Fruit fly (Drosophila melanogaster) whole organism, adult: ENCODE measurements around the gene CG10195.

ENCODE experiments used
- CG11617 ChIP-seq: fragments of 200-800 bp; sonication (Bioruptor generic); optimal IDR thresholded peaks from 2 replicates; lab custom pipeline; 2017; ENCODE audit warnings: mild to moderate bottlenecking, missing biosample characterization, missing genetic modification reagents, missing genetic modification characterization
- CG12768 ChIP-seq: fragments of 200-800 bp; sonication (Bioruptor generic); optimal IDR thresholded peaks from 2 replicates; lab custom pipeline; 2017; ENCODE audit warnings: missing biosample characterization, missing genetic modification characterization, mild to moderate bottlenecking, moderate library complexity, missing genetic modification reagents
- CG14711 ChIP-seq: fragments of 200-800 bp; sonication (Bioruptor generic); optimal IDR thresholded peaks from 2 replicates; lab custom pipeline; 2018; ENCODE audit warnings: missing biosample characterization, mild to moderate bottlenecking, missing genetic modification characterization, moderate library complexity
- CG1620 ChIP-seq: fragments of 200-800 bp; sonication (Bioruptor generic); optimal IDR thresholded peaks from 2 replicates; lab custom pipeline; 2016; ENCODE audit warnings: missing biosample characterization, missing genetic modification characterization
- CG33017 ChIP-seq: fragments of 200-800 bp; sonication (Bioruptor generic); optimal IDR thresholded peaks from 2 replicates; lab custom pipeline; 2018; ENCODE audit warnings: missing biosample characterization, mild to moderate bottlenecking, missing genetic modification characterization, moderate library complexity
- CG5204 ChIP-seq: fragments of 200-800 bp; sonication (Bioruptor generic); optimal IDR thresholded peaks from 2 replicates; lab custom pipeline; 2016; ENCODE audit warnings: missing biosample characterization, missing genetic modification characterization
- CG7045 ChIP-seq: fragments of 200-800 bp; sonication (Bioruptor generic); optimal IDR thresholded peaks from 2 replicates; lab custom pipeline; 2017; ENCODE audit warnings: missing biosample characterization, mild to moderate bottlenecking, missing genetic modification characterization
- CG7101 ChIP-seq: fragments of 200-800 bp; sonication (Bioruptor generic); optimal IDR thresholded peaks from 2 replicates; lab custom pipeline; 2018; ENCODE audit warnings: missing biosample characterization, mild to moderate bottlenecking, missing genetic modification characterization, moderate library complexity
- Clk ChIP-seq: fragments of 200-800 bp; sonication (Bioruptor generic); optimal IDR thresholded peaks from 2 replicates; lab custom pipeline; 2017; ENCODE audit warnings: missing biosample characterization, missing genetic modification characterization
- Crg-1 ChIP-seq: fragments of 200-800 bp; sonication (Bioruptor generic); optimal IDR thresholded peaks from 2 replicates; lab custom pipeline; 2016; ENCODE audit warnings: missing biosample characterization, missing genetic modification characterization
- Hr96 ChIP-seq: fragments of 200-800 bp; sonication (Bioruptor generic); optimal IDR thresholded peaks from 2 replicates; lab custom pipeline; 2016; ENCODE audit warnings: missing biosample characterization, missing genetic modification characterization
- Mnt ChIP-seq: fragments of 200-800 bp; sonication (Bioruptor generic); optimal IDR thresholded peaks from 2 replicates; lab custom pipeline; 2016; ENCODE audit warnings: missing biosample characterization, mild to moderate bottlenecking, missing genetic modification characterization
- bab1 ChIP-seq: fragments of 200-800 bp; sonication (Bioruptor generic); optimal IDR thresholded peaks from 3 replicates; lab custom pipeline; 2019; ENCODE audit warnings: missing biosample characterization, mild to moderate bottlenecking, missing genetic modification characterization, moderate library complexity
- cic ChIP-seq: fragments of 200-800 bp; sonication (Bioruptor generic); optimal IDR thresholded peaks from 2 replicates; lab custom pipeline; 2017; ENCODE audit warnings: missing biosample characterization, mild to moderate bottlenecking, missing genetic modification characterization, moderate library complexity
- cnc ChIP-seq, 2 experiments: fragments of >200 bp; optimal IDR thresholded peaks; 2 replicates each; lab custom pipeline; 2017
- kay ChIP-seq: fragments of 200-800 bp; sonication (Bioruptor generic); peaks from one replicate; lab custom pipeline; 2016; ENCODE audit warnings: missing biosample characterization, missing genetic modification characterization, borderline replicate concordance
- ovo ChIP-seq: fragments of 200-800 bp; sonication (Bioruptor generic); optimal IDR thresholded peaks from 2 replicates; lab custom pipeline; 2016; ENCODE audit warnings: missing biosample characterization, missing genetic modification characterization
- pad ChIP-seq: fragments of 200-800 bp; sonication (Bioruptor generic); optimal IDR thresholded peaks from 3 replicates; lab custom pipeline; 2017; ENCODE audit warnings: missing biosample characterization, missing genetic modification characterization, mild to moderate bottlenecking, moderate library complexity, missing genetic modification reagents
- tj ChIP-seq: fragments of 200-800 bp; sonication (Bioruptor generic); optimal IDR thresholded peaks from 3 replicates; lab custom pipeline; 2017; ENCODE audit warnings: missing biosample characterization, mild to moderate bottlenecking, missing genetic modification characterization, moderate library complexity
- toe ChIP-seq: fragments of 200-800 bp; sonication (Bioruptor generic); optimal IDR thresholded peaks from 2 replicates; lab custom pipeline; 2016; ENCODE audit warnings: missing biosample characterization, missing genetic modification characterization

Gene CG10195

DNA sequence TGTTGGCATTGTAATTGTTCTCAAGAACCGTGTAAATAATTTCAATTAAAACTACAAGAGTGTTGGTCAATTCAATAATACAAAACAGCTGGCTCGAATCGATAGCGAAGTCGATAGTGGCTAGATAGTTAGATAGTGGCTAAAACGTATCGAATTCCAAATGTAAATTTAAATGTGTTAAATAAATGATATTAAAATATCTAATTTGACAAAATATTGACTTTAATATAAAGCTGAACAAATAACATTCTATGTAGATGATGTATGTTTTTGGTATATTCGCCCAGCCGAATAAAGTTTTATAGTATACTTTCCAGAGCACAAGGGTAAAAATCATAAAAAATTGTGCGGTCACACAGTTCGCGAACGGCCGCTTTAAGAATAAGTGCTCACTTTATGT is 41.8 kb upstream of the CG10195 start, which contains the start of the genes Dpm1 and CG10137:
Gene Dpm1, minus strand, starts transcription at position 53 of the 400 bp plus-strand sequence.
Gene CG10137, plus strand, starts transcription at position 371 of the 400 bp plus-strand sequence.
- TF ChIP-seq CG14711 (tag; lab: Kevin White, UChicago) (no peak), CG7045 (GFP tag; lab: Kevin White, UChicago) (no peak), CG11617 (GFP tag; lab: Kevin White, UChicago) (no peak), CG1620 (peak; percentile 30), Clk (GFP tag; lab: Kevin White, UChicago) (no peak), pad (peak; percentile 19), toe (GFP tag; lab: Kevin White, UChicago) (no peak), kay (GFP tag; lab: Kevin White, UChicago) (no peak), CG5204 (no peak), ovo (GFP tag; lab: Kevin White, UChicago) (no peak), bab1 (GFP tag; lab: Kevin White, UChicago) (peak; percentile 60), Crg-1 (GFP tag; lab: Kevin White, UChicago) (no peak), CG12768 (no peak), CG7101 (tag; lab: Kevin White, UChicago) (peak; percentile 26), cnc (optimal IDR thresholded peaks at IDR 0.05; lab: Kevin White, UChicago) (no peak), Mnt (GFP tag; lab: Kevin White, UChicago) (peak; percentile 12)

DNA sequence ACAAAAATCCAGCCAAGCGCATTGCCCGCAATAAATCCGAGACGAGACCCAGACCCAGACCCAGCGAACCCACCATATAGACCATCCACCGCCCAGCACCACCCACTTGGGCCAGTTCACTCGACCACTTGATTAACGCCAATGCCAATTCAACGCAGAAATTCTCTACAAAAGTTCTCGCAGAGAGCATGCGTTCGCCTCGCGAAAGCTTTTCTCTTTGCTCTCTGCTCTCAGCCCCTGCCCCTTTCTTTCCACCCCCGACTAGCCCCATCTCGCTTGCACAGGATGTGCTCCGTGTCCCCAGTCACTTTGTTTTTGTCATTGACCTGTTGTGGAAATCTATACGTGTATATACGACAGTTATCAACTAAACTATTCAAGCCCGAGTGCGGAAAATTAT is 35.1 kb upstream of the CG10195 start:
- TF ChIP-seq pad: no peak
- TF ChIP-seq CG1620: no peak
- TF ChIP-seq CG7045 (GFP tag; lab: Kevin White, UChicago): no peak
- peak; percentile 4 for TF ChIP-seq CG12768

DNA sequence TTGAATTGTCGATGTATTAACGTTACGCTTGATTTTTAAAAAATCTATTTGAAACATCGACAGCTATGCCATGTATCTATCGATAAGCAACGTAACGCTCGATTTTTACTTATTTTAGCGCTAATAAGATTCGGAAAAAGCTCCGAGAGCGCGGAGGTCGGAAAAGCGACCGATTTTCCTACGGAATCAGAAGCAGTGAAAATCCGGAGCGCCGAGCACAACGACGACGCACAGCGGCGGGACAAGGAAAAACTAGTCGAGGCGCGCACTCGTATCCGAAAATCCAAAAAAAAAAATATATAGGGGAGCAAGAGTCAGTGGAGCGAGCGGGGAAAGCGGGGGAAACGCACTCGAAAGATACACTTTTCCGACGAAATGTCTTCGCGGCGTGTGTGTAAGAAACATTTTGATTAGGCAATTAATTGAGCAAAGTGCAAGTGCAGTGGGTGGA is 34.2 kb upstream of the CG10195 start, which contains the start of gene CG10132:
Gene CG10132, plus strand, starts transcription at position 189 of the 451 bp plus-strand sequence.
- TF ChIP-seq CG5204 (no peak), Crg-1 (GFP tag; lab: Kevin White, UChicago) (no peak), bab1 (GFP tag; lab: Kevin White, UChicago) (no peak), CG11617 (GFP tag; lab: Kevin White, UChicago) (no peak), Hr96 (GFP tag; lab: Kevin White, UChicago) (no peak), ovo (GFP tag; lab: Kevin White, UChicago) (no peak), CG7045 (GFP tag; lab: Kevin White, UChicago) (no peak), cnc (optimal IDR thresholded peaks at IDR 0.05; lab: Kevin White, UChicago) (no peak), kay (GFP tag; lab: Kevin White, UChicago) (no peak), CG33017 (no peak), Mnt (GFP tag; lab: Kevin White, UChicago) (no peak), toe (GFP tag; lab: Kevin White, UChicago) (no peak), CG7101 (tag; lab: Kevin White, UChicago) (no peak), CG1620 (no peak), Clk (GFP tag; lab: Kevin White, UChicago) (no peak), CG12768 (no peak), cic (GFP tag; lab: Kevin White, UChicago) (no peak), tj (GFP tag; lab: Kevin White, UChicago) (no peak), CG14711 (tag; lab: Kevin White, UChicago) (no peak), pad (no peak)

DNA sequence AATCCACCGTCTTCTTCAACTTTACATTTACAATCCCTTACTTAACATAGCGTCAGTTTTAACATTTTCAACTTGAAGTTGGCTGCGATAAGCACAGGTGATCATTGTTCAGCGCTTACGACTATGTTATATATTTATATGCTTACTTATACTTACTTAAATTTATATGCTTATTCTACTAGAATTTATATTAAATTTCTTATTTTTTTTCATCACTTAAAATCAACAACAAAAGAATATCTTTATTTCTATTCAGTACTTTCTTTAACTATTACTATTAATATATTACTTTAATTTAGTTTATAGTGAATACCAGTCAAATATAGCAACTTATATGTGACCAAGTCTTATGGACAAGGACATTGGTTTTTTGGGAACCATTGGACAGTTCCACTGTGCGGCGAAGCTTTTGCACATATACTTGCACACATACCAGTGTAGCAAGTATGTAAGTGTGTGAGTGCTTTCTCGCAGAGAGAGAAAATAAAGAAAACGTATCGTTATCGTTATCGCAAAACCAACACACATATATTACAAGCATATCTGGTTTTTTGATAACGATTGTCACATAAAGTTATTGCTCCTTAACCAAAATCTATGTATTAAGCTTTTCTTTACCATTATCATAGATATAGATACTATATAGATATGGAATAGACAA is 32.8 kb upstream of the CG10195 start, which contains the start of gene Hasp:
Gene Hasp, minus strand, starts transcription at position 51 of the 661 bp plus-strand sequence.
- TF ChIP-seq cic (GFP tag; lab: Kevin White, UChicago): no peak
- TF ChIP-seq CG33017: no peak
- no peak for TF ChIP-seq CG11617 (GFP tag; lab: Kevin White, UChicago)
- TF ChIP-seq CG1620: no peak
- TF ChIP-seq CG5204: peak; percentile 25
- peak; percentile 8 for TF ChIP-seq CG14711 (tag; lab: Kevin White, UChicago)
- TF ChIP-seq CG7045 (GFP tag; lab: Kevin White, UChicago): peak; percentile 25

DNA sequence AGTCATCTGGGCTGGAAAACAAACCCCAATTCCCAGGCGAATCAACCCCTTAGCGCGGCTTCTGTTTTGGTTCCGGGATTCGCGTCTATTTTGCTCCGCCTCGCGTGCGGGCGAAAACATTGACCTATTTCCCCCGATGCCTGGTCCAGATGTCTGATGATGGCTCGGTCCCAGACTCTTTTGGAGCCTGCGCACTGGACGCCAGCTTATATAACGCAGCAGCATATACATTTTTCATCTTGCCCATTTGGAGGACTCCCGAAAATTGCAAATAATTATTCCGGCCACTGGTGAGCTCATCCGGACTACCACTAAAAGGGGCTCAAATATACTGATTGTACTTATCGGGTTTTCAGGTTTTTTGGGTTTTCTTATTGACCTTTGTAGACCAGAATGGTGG is 31.6 kb upstream of the CG10195 start:
- no peak for TF ChIP-seq cic (GFP tag; lab: Kevin White, UChicago)
- no peak for TF ChIP-seq tj (GFP tag; lab: Kevin White, UChicago)
- no peak for TF ChIP-seq CG7101 (tag; lab: Kevin White, UChicago)
- TF ChIP-seq CG14711 (tag; lab: Kevin White, UChicago): no peak
- no peak for TF ChIP-seq CG1620
- no peak for TF ChIP-seq toe (GFP tag; lab: Kevin White, UChicago)
- no peak for TF ChIP-seq CG5204

DNA sequence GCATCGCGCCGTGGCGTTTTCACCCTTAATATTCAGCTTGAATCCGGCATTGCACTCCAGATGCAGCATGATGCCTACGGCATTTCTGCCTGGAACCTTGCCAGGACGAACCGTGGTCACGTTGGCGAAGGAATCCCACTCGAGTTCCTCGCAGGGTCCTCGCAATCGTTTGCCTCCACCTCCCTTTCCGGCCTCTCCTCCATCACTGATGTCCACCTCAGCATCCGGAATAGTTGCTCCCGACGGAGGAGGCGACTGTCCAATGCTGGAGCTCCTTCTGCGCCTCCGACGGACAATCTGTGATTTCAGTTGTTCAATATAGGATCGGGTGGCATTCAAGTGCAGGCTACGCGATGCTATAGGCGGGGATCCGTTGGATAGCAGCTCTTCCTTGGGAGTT is 27.7 kb upstream of the CG10195 start:
- no peak for TF ChIP-seq CG11617 (GFP tag; lab: Kevin White, UChicago)
- no peak for TF ChIP-seq CG14711 (tag; lab: Kevin White, UChicago)
- no peak for TF ChIP-seq CG12768
- no peak for TF ChIP-seq CG33017
- no peak for TF ChIP-seq Mnt (GFP tag; lab: Kevin White, UChicago)
- no peak for TF ChIP-seq bab1 (GFP tag; lab: Kevin White, UChicago)
- TF ChIP-seq cic (GFP tag; lab: Kevin White, UChicago): no peak
- TF ChIP-seq tj (GFP tag; lab: Kevin White, UChicago): no peak
- TF ChIP-seq CG1620: no peak
- TF ChIP-seq ovo (GFP tag; lab: Kevin White, UChicago): no peak
- no peak for TF ChIP-seq Clk (GFP tag; lab: Kevin White, UChicago)
- TF ChIP-seq pad: no peak
- TF ChIP-seq CG7045 (GFP tag; lab: Kevin White, UChicago): no peak
- TF ChIP-seq toe (GFP tag; lab: Kevin White, UChicago): no peak
- no peak for TF ChIP-seq CG7101 (tag; lab: Kevin White, UChicago)
- no peak for TF ChIP-seq kay (GFP tag; lab: Kevin White, UChicago)
- TF ChIP-seq cnc (optimal IDR thresholded peaks at IDR 0.05; lab: Kevin White, UChicago): no peak
- TF ChIP-seq CG5204: no peak
